Fruit fly (Drosophila melanogaster): ENCODE data around the gene CG10576.
A peak's percentile ranks its signal among the peaks of the same experiment; 100 is the strongest.

CG10576 gene

dm6 chr3L:5752903-5753604 lies 12.4 kb downstream of the CG10576 start, which contains the start of gene Usp47:
Gene Usp47, plus strand, starts transcription at chr3L:5752973.
- peak; percentile 33 for TF ChIP-seq CG1621 (tag; optimal IDR thresholded peaks at IDR 0.05)
- peak; percentile 26 for TF ChIP-seq Sox14 (GFP tag; optimal IDR thresholded peaks at IDR 0.05)
- TF ChIP-seq Ets96B (tag; optimal IDR thresholded peaks at IDR 0.05) = no peak
- TF ChIP-seq CG6854 (GFP tag; optimal IDR thresholded peaks at IDR 0.05) = peak; percentile 14
- TF ChIP-seq Eip78C (GFP tag) = peak; percentile 54
- no peak for TF ChIP-seq CG4318 (GFP tag; optimal IDR thresholded peaks at IDR 0.05)
- TF ChIP-seq CG6808 (GFP tag; optimal IDR thresholded peaks at IDR 0.05) = peak; percentile 38
- TF ChIP-seq net (GFP tag; optimal IDR thresholded peaks at IDR 0.05) = peak; percentile 27
- TF ChIP-seq CG8119 (GFP tag; IDR thresholded peaks at IDR 0.05) = 0 out of 3 replicates have a peak, but pooled peaks have one; percentile 38
- no peak for TF ChIP-seq Eip75B (GFP tag; optimal IDR thresholded peaks at IDR 0.05)
- peak; percentile 51 for TF ChIP-seq vri (GFP tag; optimal IDR thresholded peaks at IDR 0.05)
- no peak for TF ChIP-seq CG3032 (tag; optimal IDR thresholded peaks at IDR 0.05)
- no peak for TF ChIP-seq Met (GFP tag; optimal IDR thresholded peaks at IDR 0.05)
- TF ChIP-seq ss (GFP tag; optimal IDR thresholded peaks at IDR 0.05) = peak; percentile 43 to 53

- peak; percentile 31 for TF ChIP-seq fkh (GFP tag; optimal IDR thresholded peaks at IDR 0.05)
- peak; percentile 18 for TF ChIP-seq CG10631 (GFP tag; optimal IDR thresholded peaks at IDR 0.05)
- peak; percentile 52 for TF ChIP-seq CG16779 (tag; optimal IDR thresholded peaks at IDR 0.05)
- peak; percentile 54 for TF ChIP-seq Sox102F (GFP tag; optimal IDR thresholded peaks at IDR 0.05)
- TF ChIP-seq eg (GFP tag; IDR thresholded peaks at IDR 0.05) = peak; percentile 33; the same call in 1 of the 3 replicates
- TF ChIP-seq svp (GFP tag) = peak; percentile 75
- peak; percentile 64 for TF ChIP-seq dsx (GFP tag; optimal IDR thresholded peaks at IDR 0.05; ENCODE audit: poor library complexity, severe bottlenecking)
- TF ChIP-seq Eip78C (GFP tag) = peak; percentile 83
- TF ChIP-seq CG11762 (GFP tag; optimal IDR thresholded peaks at IDR 0.05; ENCODE audit: insufficient read depth) = no peak
- TF ChIP-seq achi (GFP tag; optimal IDR thresholded peaks at IDR 0.05) = peak; percentile 15
- peak; percentile 29 for TF ChIP-seq esn (GFP tag; optimal IDR thresholded peaks at IDR 0.05)
- peak; percentile 55 for TF ChIP-seq CG6808 (GFP tag; optimal IDR thresholded peaks at IDR 0.05)
- TF ChIP-seq CG8632 (GFP tag; optimal IDR thresholded peaks at IDR 0.05) = no peak
- peak; percentile 61 for TF ChIP-seq Sox14 (GFP tag; optimal IDR thresholded peaks at IDR 0.05)
- TF ChIP-seq CG6854 (GFP tag; optimal IDR thresholded peaks at IDR 0.05) = peak; percentile 82
- peak; percentile 69 to 84 for TF ChIP-seq ss (GFP tag; optimal IDR thresholded peaks at IDR 0.05)
- no peak for TF ChIP-seq fd85E (GFP tag; optimal IDR thresholded peaks at IDR 0.05)
- TF ChIP-seq CG6792 (GFP tag; optimal IDR thresholded peaks at IDR 0.05) = peak; percentile 18
- peak; percentile 52 for TF ChIP-seq CG9139 (GFP tag; optimal IDR thresholded peaks at IDR 0.05)
- TF ChIP-seq spab (GFP tag; optimal IDR thresholded peaks at IDR 0.05) = no peak
- no peak for TF ChIP-seq net (GFP tag; optimal IDR thresholded peaks at IDR 0.05)
- TF ChIP-seq CG1621 (tag; optimal IDR thresholded peaks at IDR 0.05) = peak; percentile 32
- TF ChIP-seq Eip75B (GFP tag; optimal IDR thresholded peaks at IDR 0.05) = peak; percentile 36
- TF ChIP-seq lz (GFP tag; optimal IDR thresholded peaks at IDR 0.05) = peak; percentile 6
- TF ChIP-seq CG11902 (GFP tag; optimal IDR thresholded peaks at IDR 0.05) = no peak
- TF ChIP-seq topi (GFP tag; optimal IDR thresholded peaks at IDR 0.05) = peak; percentile 38
- TF ChIP-seq CG31627 (GFP tag; optimal IDR thresholded peaks at IDR 0.05) = peak; percentile 37
- peak; percentile 64 for TF ChIP-seq vri (GFP tag; optimal IDR thresholded peaks at IDR 0.05)
These were observed 13.5 kb downstream of the CG10576 start, which contains the start of gene DnaJ-1 for dm6 chr3L:5751740-5752579. Gene DnaJ-1, minus strand, starts transcription at chr3L:5752189.

dm6 chr3L:5751417-5751739 lies 14.1 kb downstream of the CG10576 start:
- TF ChIP-seq Met (GFP tag; optimal IDR thresholded peaks at IDR 0.05) (no peak), fd85E (GFP tag; optimal IDR thresholded peaks at IDR 0.05) (no peak), CG31627 (GFP tag; optimal IDR thresholded peaks at IDR 0.05) (no peak), CG3919 (GFP tag; optimal IDR thresholded peaks at IDR 0.05) (no peak), Ets21C (GFP tag; optimal IDR thresholded peaks at IDR 0.05) (no peak), CG10669 (GFP tag; optimal IDR thresholded peaks at IDR 0.05) (no peak), Hr39 (GFP tag; optimal IDR thresholded peaks at IDR 0.05) (no peak), vri (GFP tag; optimal IDR thresholded peaks at IDR 0.05) (no peak), salr (GFP tag; optimal IDR thresholded peaks at IDR 0.05) (no peak), Sox14 (GFP tag; optimal IDR thresholded peaks at IDR 0.05) (no peak), Hr38 (GFP tag; optimal IDR thresholded peaks at IDR 0.05) (no peak)

Data from whole organism, prepupa.